Worm (Caenorhabditis elegans) whole organism, L4/young adult: Measurements from ENCODE around the gene T28A8.8.

Experiments
- W03F9.2 ChIP-seq: fragments of 150-350 bp; optimal IDR thresholded peaks from 2 replicates; lab custom pipeline; 2014; ENCODE audit warnings: missing biosample characterization, missing genetic modification characterization
- dao-5 ChIP-seq: sonication (generic microtip); optimal IDR thresholded peaks from 2 replicates; lab custom pipeline; 2016; ENCODE audit warnings: missing genotype, missing genetic modification characterization, moderate library complexity, missing compliant biosample characterization
- him-1 ChIP-seq: sonication (generic microtip); optimal IDR thresholded peaks from 2 replicates; lab custom pipeline; 2016; ENCODE audit warnings: missing genotype, missing genetic modification reagents, missing genetic modification characterization, missing compliant biosample characterization

DNA sequence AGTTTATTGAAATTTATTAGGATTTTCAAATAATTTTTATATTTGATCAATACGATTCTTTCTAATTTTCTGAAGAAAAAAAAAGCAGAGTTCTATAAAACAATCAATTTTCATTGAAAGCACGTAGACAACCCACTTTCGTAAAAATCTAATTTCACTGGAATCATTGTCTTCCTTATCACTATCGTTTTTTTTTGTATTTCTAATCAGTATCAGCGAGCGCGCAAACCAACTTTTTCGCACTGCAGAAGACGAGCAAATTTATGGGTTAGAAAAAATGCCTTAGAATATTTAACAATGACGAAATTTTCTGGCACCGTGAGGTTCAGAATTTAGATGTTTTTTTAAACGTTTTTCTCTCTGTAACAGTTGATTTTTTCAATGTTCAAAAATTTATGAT lies 49.8 kb upstream of the T28A8.8 start:
- no peak for TF ChIP-seq dao-5 (tag; lab: Kevin White, UChicago)
- no peak for TF ChIP-seq him-1
- no peak for TF ChIP-seq W03F9.2 (tag; lab: Kevin White, UChicago)
